Fruit fly (Drosophila melanogaster) whole organism, embryonic: ENCODE measurements around the gene Tnpo.

ENCODE experiments used
- CG10431 ChIP-seq: fragments of 200-800 bp; sonication (Bioruptor generic); optimal IDR thresholded peaks from 3 replicates; lab custom pipeline; 2018; ENCODE audit warnings: missing biosample characterization, mild to moderate bottlenecking, missing genetic modification characterization
- CG11085 ChIP-seq: fragments of 200-800 bp; sonication (Bioruptor generic); IDR thresholded peaks from 2 replicates; pipeline ENCODE4 v1.3.6; 2022; ENCODE audit warnings: missing biosample characterization, missing genetic modification characterization
- CG12071 ChIP-seq: fragments of 200-800 bp; sonication (Bioruptor generic); optimal IDR thresholded peaks from 3 replicates; lab custom pipeline; 2018; ENCODE audit warnings: missing biosample characterization, mild to moderate bottlenecking, missing genetic modification characterization
- CG13123 ChIP-seq: fragments of 200-800 bp; sonication (Bioruptor generic); optimal IDR thresholded peaks from 2 replicates; lab custom pipeline; 2016; ENCODE audit warnings: missing biosample characterization, missing genetic modification characterization
- CG13624 ChIP-seq: fragments of 200-800 bp; sonication (Bioruptor generic); optimal IDR thresholded peaks from 2 replicates; lab custom pipeline; 2016; ENCODE audit warnings: missing biosample characterization, missing genetic modification characterization
- CG14710 ChIP-seq: fragments of 200-800 bp; sonication (Bioruptor generic); optimal IDR thresholded peaks from 3 replicates; lab custom pipeline; 2019; ENCODE audit warnings: missing biosample characterization, mild to moderate bottlenecking, missing genetic modification characterization, moderate library complexity
- CG1602 ChIP-seq: fragments of 200-800 bp; sonication (Bioruptor generic); optimal IDR thresholded peaks from 3 replicates; lab custom pipeline; 2016; ENCODE audit warnings: missing biosample characterization, missing genetic modification characterization
- CG31388 ChIP-seq: fragments of 200-800 bp; sonication (Bioruptor generic); optimal IDR thresholded peaks from 2 replicates; lab custom pipeline; 2016; ENCODE audit warnings: missing biosample characterization, missing genetic modification characterization
- CG33557 ChIP-seq: fragments of 200-800 bp; sonication (Bioruptor generic); optimal IDR thresholded peaks from 2 replicates; lab custom pipeline; 2019; ENCODE audit warnings: missing biosample characterization, mild to moderate bottlenecking, missing genetic modification characterization, moderate library complexity
- CG3847 ChIP-seq: fragments of 200-800 bp; sonication (Bioruptor generic); IDR thresholded peaks from 2 replicates; pipeline ENCODE4 v1.3.6; 2022; ENCODE audit warnings: missing biosample characterization, missing genetic modification characterization
- CG4360 ChIP-seq: fragments of 200-800 bp; sonication (Bioruptor generic); IDR thresholded peaks from 2 replicates; pipeline ENCODE4 v1.3.6; 2022; ENCODE audit warnings: missing biosample characterization, missing genetic modification characterization
- CG4707 ChIP-seq: fragments of 200-800 bp; sonication (Bioruptor generic); optimal IDR thresholded peaks from 2 replicates; lab custom pipeline; 2018; ENCODE audit warnings: missing biosample characterization, mild to moderate bottlenecking, missing genetic modification characterization, moderate library complexity
- CG6683 ChIP-seq: fragments of 200-800 bp; sonication (Bioruptor generic); optimal IDR thresholded peaks from 2 replicates; lab custom pipeline; 2017; ENCODE audit warnings: missing biosample characterization, mild to moderate bottlenecking, missing genetic modification characterization, missing genetic modification reagents
- CG7357 ChIP-seq: fragments of 200-800 bp; sonication (Bioruptor generic); IDR thresholded peaks from 3 replicates; pipeline ENCODE4 v1.3.6; 2022; ENCODE audit warnings: missing biosample characterization, missing genetic modification characterization
- CG8281 ChIP-seq: fragments of 200-800 bp; sonication (Bioruptor generic); optimal IDR thresholded peaks from 2 replicates; lab custom pipeline; 2018; ENCODE audit warnings: missing biosample characterization, mild to moderate bottlenecking, missing genetic modification characterization, moderate library complexity
- CG8359 ChIP-seq: fragments of 200-800 bp; sonication (Bioruptor generic); optimal IDR thresholded peaks from 2 replicates; lab custom pipeline; 2017; ENCODE audit warnings: missing biosample characterization, mild to moderate bottlenecking, missing genetic modification characterization, borderline replicate concordance
- CG9817 ChIP-seq: fragments of 200-800 bp; sonication (Bioruptor generic); optimal IDR thresholded peaks from 2 replicates; lab custom pipeline; 2018; ENCODE audit warnings: missing biosample characterization, mild to moderate bottlenecking, missing genetic modification characterization, moderate library complexity
- CrebB ChIP-seq: fragments of 200-800 bp; sonication (Bioruptor generic); optimal IDR thresholded peaks from 3 replicates; lab custom pipeline; 2018; ENCODE audit warnings: missing biosample characterization, mild to moderate bottlenecking, missing genetic modification characterization
- Dref ChIP-seq: fragments of 200-800 bp; sonication (Bioruptor generic); IDR thresholded peaks from 2 replicates; pipeline ENCODE4 v1.3.6; 2022; ENCODE audit warnings: missing biosample characterization, missing genetic modification characterization
- HHEX ChIP-seq: fragments of 200-800 bp; sonication (Bioruptor generic); optimal IDR thresholded peaks from 3 replicates; lab custom pipeline; 2017; ENCODE audit warnings: missing biosample characterization, mild to moderate bottlenecking, missing genetic modification characterization, missing genetic modification reagents
- HLH4C ChIP-seq: fragments of 200-800 bp; sonication (Bioruptor generic); IDR thresholded peaks from 3 replicates; pipeline ENCODE4 v1.3.6; 2022; ENCODE audit warnings: missing biosample characterization, missing genetic modification characterization; ENCODE audit not compliant: partially characterized antibody
- Lim3 ChIP-seq: fragments of 200-800 bp; sonication (Bioruptor generic); IDR thresholded peaks from 2 replicates; pipeline ENCODE4 v1.3.6; 2022; ENCODE audit warnings: missing biosample characterization, missing genetic modification characterization
- Mes4 ChIP-seq: fragments of 200-800 bp; sonication (Bioruptor generic); optimal IDR thresholded peaks from 2 replicates; lab custom pipeline; 2016; ENCODE audit warnings: missing biosample characterization, missing genetic modification characterization
- Nf-YA ChIP-seq: fragments of 200-800 bp; sonication (Bioruptor generic); IDR thresholded peaks from 2 replicates; pipeline ENCODE4 v1.3.6; 2022; ENCODE audit warnings: missing biosample characterization, missing genetic modification characterization
- Six4 ChIP-seq: fragments of 200-800 bp; sonication (Bioruptor generic); optimal IDR thresholded peaks from 2 replicates; lab custom pipeline; 2016; ENCODE audit warnings: missing biosample characterization, missing genetic modification characterization
- TFAM ChIP-seq: fragments of 200-800 bp; sonication (Bioruptor generic); optimal IDR thresholded peaks from 2 replicates; lab custom pipeline; 2017; ENCODE audit warnings: missing biosample characterization, missing genetic modification characterization, inconsistent platforms
- amos ChIP-seq: fragments of 200-800 bp; sonication (Bioruptor generic); IDR thresholded peaks from 2 replicates; pipeline ENCODE4 v1.3.6; 2022; ENCODE audit warnings: missing biosample characterization, missing genetic modification characterization; ENCODE audit not compliant: partially characterized antibody
- aop ChIP-seq: fragments of 200-800 bp; sonication (Bioruptor generic); IDR thresholded peaks from 2 replicates; pipeline ENCODE4 v1.3.6; 2022; ENCODE audit warnings: missing biosample characterization, missing genetic modification characterization
- ato ChIP-seq: fragments of 200-800 bp; sonication (Bioruptor generic); IDR thresholded peaks from 2 replicates; pipeline ENCODE4 v1.3.6; 2022; ENCODE audit warnings: missing biosample characterization, missing genetic modification characterization; ENCODE audit not compliant: partially characterized antibody
- bbx ChIP-seq: fragments of 200-800 bp; sonication (Bioruptor generic); IDR thresholded peaks from 2 replicates; pipeline ENCODE4 v1.3.6; 2022; ENCODE audit warnings: missing biosample characterization, missing genetic modification characterization; ENCODE audit not compliant: partially characterized antibody
- cato ChIP-seq: fragments of 200-800 bp; sonication (Bioruptor generic); optimal IDR thresholded peaks from 2 replicates; lab custom pipeline; 2016; ENCODE audit warnings: missing biosample characterization, missing genetic modification characterization, borderline replicate concordance
- dpn ChIP-seq, 2 experiments: fragments of 200-800 bp; sonication (Bioruptor generic); optimal IDR thresholded peaks; 3 replicates each; lab custom pipeline; 2016; ENCODE audit warnings: missing biosample characterization in 2 of 2, missing genetic modification characterization in 2 of 2
- dysf ChIP-seq: fragments of 200-800 bp; sonication (Bioruptor generic); IDR thresholded peaks from 3 replicates; pipeline ENCODE4 v1.3.6; 2022; ENCODE audit warnings: missing biosample characterization, missing genetic modification characterization
- ems ChIP-seq: fragments of 200-800 bp; sonication (Bioruptor generic); optimal IDR thresholded peaks from 3 replicates; lab custom pipeline; 2016; ENCODE audit warnings: missing biosample characterization, missing genetic modification characterization
- gce ChIP-seq: fragments of 200-800 bp; sonication (Bioruptor generic); IDR thresholded peaks from 3 replicates; pipeline ENCODE4 v1.3.6; 2022; ENCODE audit warnings: missing biosample characterization, missing genetic modification characterization
- h ChIP-seq: fragments of >200 bp; optimal IDR thresholded peaks from 2 replicates; lab custom pipeline; 2017
- her ChIP-seq: fragments of 200-800 bp; sonication (Bioruptor generic); optimal IDR thresholded peaks from 2 replicates; lab custom pipeline; 2016; ENCODE audit warnings: missing biosample characterization, missing genetic modification characterization
- inv ChIP-seq: fragments of 200-800 bp; sonication (Bioruptor generic); IDR thresholded peaks from 2 replicates; pipeline ENCODE4 v1.3.6; 2022; ENCODE audit warnings: missing biosample characterization, missing genetic modification characterization; ENCODE audit not compliant: partially characterized antibody
- jumu ChIP-seq: fragments of 200-800 bp; sonication (Bioruptor generic); optimal IDR thresholded peaks from 3 replicates; lab custom pipeline; 2016; ENCODE audit warnings: missing biosample characterization, missing genetic modification characterization
- mam ChIP-seq: fragments of 200-800 bp; sonication (Bioruptor generic); optimal IDR thresholded peaks from 3 replicates; lab custom pipeline; 2016; ENCODE audit warnings: missing biosample characterization, missing genetic modification characterization
- pan ChIP-seq, 4 experiments: fragments of >200 bp in 3 of 4; fragments of 200-800 bp in 1 of 4; sonication (Bioruptor generic) in 1 of 4; optimal IDR thresholded peaks in 3 of 4; IDR thresholded peaks in 1 of 4; 2 replicates each; pipeline versions ENCODE4 v1.3.6 to Lab custom; 2017 to 2022; ENCODE audit warnings: missing biosample characterization in 2 of 4, missing genetic modification characterization in 2 of 4, mixed read lengths in 1 of 4
- shn ChIP-seq: fragments of 200-800 bp; sonication (Bioruptor generic); optimal IDR thresholded peaks from 3 replicates; lab custom pipeline; 2016; ENCODE audit warnings: missing biosample characterization, missing genetic modification characterization
- sob ChIP-seq: fragments of 200-800 bp; sonication (Bioruptor generic); IDR thresholded peaks from 2 replicates; pipeline ENCODE4 v1.3.6; 2022; ENCODE audit warnings: missing biosample characterization, missing genetic modification characterization
- ssp ChIP-seq: fragments of 200-800 bp; sonication (Bioruptor generic); IDR thresholded peaks from 2 replicates; pipeline ENCODE4 v1.3.6; 2022; ENCODE audit warnings: missing biosample characterization, missing genetic modification characterization
- tin ChIP-seq: fragments of 200-800 bp; sonication (Bioruptor generic); optimal IDR thresholded peaks from 3 replicates; lab custom pipeline; 2016; ENCODE audit warnings: missing biosample characterization, missing genetic modification characterization
- tup ChIP-seq: fragments of 200-800 bp; sonication (Bioruptor generic); optimal IDR thresholded peaks from 2 replicates; lab custom pipeline; 2016; ENCODE audit warnings: missing biosample characterization, mild to moderate bottlenecking, missing genetic modification characterization, moderate library complexity
- twi ChIP-seq: fragments of 200-800 bp; optimal IDR thresholded peaks from 2 replicates; lab custom pipeline; 2019; ENCODE audit warnings: missing biosample characterization, mild to moderate bottlenecking, missing genetic modification characterization, moderate library complexity
- zen2 ChIP-seq: fragments of 200-800 bp; sonication (Bioruptor generic); IDR thresholded peaks from 3 replicates; pipeline ENCODE4 v1.3.6; 2022; ENCODE audit warnings: missing biosample characterization, missing genetic modification characterization; ENCODE audit not compliant: partially characterized antibody

The Tnpo gene

dm6 chr3L:6192822-6193555, at the start of gene Tnpo, which contains the start of gene Sf3b6:
Gene Tnpo, plus strand, starts transcription at chr3L:6193480.
Gene Sf3b6, minus strand, starts transcription at chr3L:6193179.
- TF ChIP-seq inv (GFP tag; lab: Robert Waterston, UW): peak; percentile 48; the same call in 1 of the 2 replicates
- peak; percentile 70 for TF ChIP-seq HHEX (GFP tag; lab: Kevin White, UChicago)
- peak; percentile 63 for TF ChIP-seq CG11085 (GFP tag; lab: Robert Waterston, UW)
- peak; percentile 65 for TF ChIP-seq cato (GFP tag; lab: Kevin White, UChicago)
- peak; percentile 62 for TF ChIP-seq shn (GFP tag; lab: Kevin White, UChicago)
- TF ChIP-seq CG14710 (tag; lab: Kevin White, UChicago): peak; percentile 91
- TF ChIP-seq CG6683 (GFP tag; lab: Kevin White, UChicago): peak; percentile 34
- peak; percentile 63 for TF ChIP-seq ems (GFP tag; lab: Kevin White, UChicago)
- TF ChIP-seq Lim3 (GFP tag; lab: Robert Waterston, UW): no peak
- TF ChIP-seq ssp (GFP tag; lab: Robert Waterston, UW): peak; percentile 79
- peak; percentile 83 for TF ChIP-seq twi
- TF ChIP-seq ato (GFP tag; lab: Robert Waterston, UW): no peak
- TF ChIP-seq Nf-YA (GFP tag; lab: Robert Waterston, UW): peak; percentile 55; the same call in 1 of the 2 replicates
- peak; percentile 89 for TF ChIP-seq dysf (GFP tag; lab: Robert Waterston, UW)
- peak; percentile 62; the same call in 2 of the 3 replicates for TF ChIP-seq HLH4C (GFP tag; lab: Robert Waterston, UW)
- TF ChIP-seq tin (GFP tag; lab: Kevin White, UChicago): peak; percentile 80
- peak; percentile 40; the same call in 1 of the 3 replicates for TF ChIP-seq gce (GFP tag; lab: Robert Waterston, UW)
- peak; percentile 76 to 84 for TF ChIP-seq dpn (GFP tag; optimal IDR thresholded peaks at IDR 0.05; lab: Kevin White, UChicago)
- peak; percentile 90 for TF ChIP-seq CG3847 (GFP tag; lab: Robert Waterston, UW)
- no peak for TF ChIP-seq CG12071 (GFP tag; lab: Kevin White, UChicago)
- TF ChIP-seq CG13624 (GFP tag; lab: Kevin White, UChicago): peak; percentile 51
- TF ChIP-seq pan (optimal IDR thresholded peaks at IDR 0.05; lab: Kevin White, UChicago): no peak
- peak in 1 of 2 experiments; percentile 80 for TF ChIP-seq pan (GFP tag; optimal IDR thresholded peaks at IDR 0.05 in 1 of 2, IDR thresholded peaks at IDR 0.05 in 1 of 2)
- TF ChIP-seq mam (GFP tag; lab: Kevin White, UChicago): peak; percentile 89
- peak; percentile 9 for TF ChIP-seq her (GFP tag; lab: Kevin White, UChicago)
- TF ChIP-seq h (lab: Kevin White, UChicago): no peak
- TF ChIP-seq bbx (GFP tag; lab: Robert Waterston, UW): 0 out of 2 replicates have a peak, but pooled peaks have one; percentile 17
- no peak for TF ChIP-seq TFAM (GFP tag; lab: Kevin White, UChicago)
- TF ChIP-seq CG10431: peak; percentile 58
- peak; percentile 83 for TF ChIP-seq CG33557 (GFP tag; lab: Kevin White, UChicago)
- TF ChIP-seq Six4 (GFP tag; lab: Kevin White, UChicago): peak; percentile 71
- TF ChIP-seq CG31388 (GFP tag; lab: Kevin White, UChicago): peak; percentile 49
- TF ChIP-seq zen2 (GFP tag; lab: Robert Waterston, UW): no peak; the same call in 2 of the 3 replicates
- peak; percentile 41; the same call in 1 of the 2 replicates for TF ChIP-seq Dref
- TF ChIP-seq CG7357 (GFP tag; lab: Robert Waterston, UW): peak; percentile 82
- peak; percentile 63 for TF ChIP-seq CG13123 (GFP tag; lab: Kevin White, UChicago)
- no peak for TF ChIP-seq CG4707 (GFP tag; lab: Kevin White, UChicago)
- TF ChIP-seq jumu (GFP tag; lab: Kevin White, UChicago): peak; percentile 66
- TF ChIP-seq CG1602 (GFP tag; lab: Kevin White, UChicago): peak; percentile 88
- peak; percentile 56 for TF ChIP-seq amos (GFP tag; lab: Robert Waterston, UW)
- peak; percentile 83 for TF ChIP-seq sob (GFP tag; lab: Robert Waterston, UW)
- no peak for TF ChIP-seq aop (GFP tag; lab: Robert Waterston, UW)
- TF ChIP-seq CG8359 (GFP tag; lab: Kevin White, UChicago): no peak
- TF ChIP-seq CG9817 (tag; lab: Kevin White, UChicago): peak; percentile 87
- TF ChIP-seq tup (GFP tag; lab: Kevin White, UChicago): peak; percentile 21
- peak; percentile 63 for TF ChIP-seq Mes4 (GFP tag; lab: Kevin White, UChicago)
- TF ChIP-seq CG4360 (GFP tag; lab: Robert Waterston, UW): no peak
- no peak for TF ChIP-seq CG8281 (tag; lab: Kevin White, UChicago)
- TF ChIP-seq CrebB (tag; lab: Kevin White, UChicago): peak; percentile 49
